Worm (Caenorhabditis elegans): ENCODE data around the gene fbxb-76.

ce11 chrIV:11403288-11403991 is 24.3 kb upstream of the fbxb-76 start, which contains the start of the genes memi-3 and cyp-31A2:
- no peak for TF ChIP-seq dmd-4 (tag; optimal IDR thresholded peaks at IDR 0.05; ENCODE audit: borderline replicate concordance)
- no peak for TF ChIP-seq ceh-48 (tag; optimal IDR thresholded peaks at IDR 0.05)
- no peak for TF ChIP-seq unc-86 (tag; optimal IDR thresholded peaks at IDR 0.05)
- TF ChIP-seq nfya-1 (tag; optimal IDR thresholded peaks at IDR 0.05): no peak
- TF ChIP-seq T23F11.4 (GFP tag; optimal IDR thresholded peaks at IDR 0.05): no peak
- no peak for TF ChIP-seq unc-3 (GFP tag; conservative IDR thresholded peaks at IDR 0.05)
- no peak for TF ChIP-seq unc-3 (tag; optimal IDR thresholded peaks at IDR 0.05)
- no peak for TF ChIP-seq sdc-2 (tag; optimal IDR thresholded peaks at IDR 0.05)
- TF ChIP-seq ama-1 (optimal IDR thresholded peaks at IDR 0.05): no peak
- TF ChIP-seq pat-9 (tag; optimal IDR thresholded peaks at IDR 0.05): no peak
- no peak for TF ChIP-seq pha-4 (tag; optimal IDR thresholded peaks at IDR 0.05)
- TF ChIP-seq hlh-15 (tag; optimal IDR thresholded peaks at IDR 0.05): no peak
- TF ChIP-seq ahr-1 (tag; optimal IDR thresholded peaks at IDR 0.05): no peak
- no peak for TF ChIP-seq nhr-11 (tag; optimal IDR thresholded peaks at IDR 0.05)
